Fruit fly (Drosophila melanogaster): ENCODE data around the gene CG18088.

The CG18088 gene

dm6 chr2L:8982584-8983302, 15.4 kb downstream of the CG18088 start (continued):
- TF ChIP-seq grn (GFP tag; optimal IDR thresholded peaks at IDR 0.05): peak; percentile 84
- TF ChIP-seq CG2712 (tag; optimal IDR thresholded peaks at IDR 0.05): peak; percentile 9
- no peak for TF ChIP-seq CG30431 (GFP tag; optimal IDR thresholded peaks at IDR 0.05)
- no peak for TF ChIP-seq fu2 (GFP tag; optimal IDR thresholded peaks at IDR 0.05)
- TF ChIP-seq CG31224 (GFP tag; IDR thresholded peaks at IDR 0.05): no peak
- peak; percentile 47; the same call in 1 of the 2 replicates for TF ChIP-seq CG7372 (GFP tag; IDR thresholded peaks at IDR 0.05)
- no peak for TF ChIP-seq cato (GFP tag; optimal IDR thresholded peaks at IDR 0.05; ENCODE audit: borderline replicate concordance)
- peak; percentile 3 for TF ChIP-seq abd-A (tag; optimal IDR thresholded peaks at IDR 0.05)
- no peak for TF ChIP-seq Adf1 (GFP tag; IDR thresholded peaks at IDR 0.05)
- TF ChIP-seq CG3407 (GFP tag; optimal IDR thresholded peaks at IDR 0.05): no peak
- no peak for TF ChIP-seq Dp (GFP tag; optimal IDR thresholded peaks at IDR 0.05)
- no peak for TF ChIP-seq shn (GFP tag; optimal IDR thresholded peaks at IDR 0.05)
- no peak for TF ChIP-seq trem (tag; optimal IDR thresholded peaks at IDR 0.05)
- TF ChIP-seq Hsf (GFP tag; optimal IDR thresholded peaks at IDR 0.05): peak; percentile 38
- no peak for TF ChIP-seq CG33557 (GFP tag; optimal IDR thresholded peaks at IDR 0.05)
- TF ChIP-seq da (GFP tag; optimal IDR thresholded peaks at IDR 0.05): no peak
- peak; percentile 41 for TF ChIP-seq fd96Cb (tag; optimal IDR thresholded peaks at IDR 0.05)
- no peak for TF ChIP-seq CG18476 (GFP tag; optimal IDR thresholded peaks at IDR 0.05)
- peak; percentile 71 for TF ChIP-seq CG7839 (tag; optimal IDR thresholded peaks at IDR 0.05)
- no peak for TF ChIP-seq CG16779 (GFP tag; IDR thresholded peaks at IDR 0.05)
- peak; percentile 14 for TF ChIP-seq pho (GFP tag; optimal IDR thresholded peaks at IDR 0.05)
- no peak for TF ChIP-seq CG32772 (GFP tag; IDR thresholded peaks at IDR 0.05)
- peak; percentile 6 for TF ChIP-seq CG4820 (GFP tag; optimal IDR thresholded peaks at IDR 0.05)
- no peak for TF ChIP-seq NK7.1 (GFP tag; optimal IDR thresholded peaks at IDR 0.05)
- TF ChIP-seq tgo (GFP tag; IDR thresholded peaks at IDR 0.05): peak; percentile 42; the same call in 1 of the 3 replicates
- TF ChIP-seq C15 (GFP tag; IDR thresholded peaks at IDR 0.05): no peak
- no peak for TF ChIP-seq CG10959 (GFP tag; IDR thresholded peaks at IDR 0.05)
- TF ChIP-seq HLH4C (GFP tag; IDR thresholded peaks at IDR 0.05; ENCODE audit: partially characterized antibody): no peak
- TF ChIP-seq CG14965 (GFP tag; optimal IDR thresholded peaks at IDR 0.05; ENCODE audit: borderline replicate concordance): no peak
- no peak for TF ChIP-seq CG9609 (GFP tag; optimal IDR thresholded peaks at IDR 0.05)
- no peak; the same call in 1 of the 2 replicates for TF ChIP-seq gsb (GFP tag; IDR thresholded peaks at IDR 0.05)
- no peak for TF ChIP-seq bbx (GFP tag; IDR thresholded peaks at IDR 0.05; ENCODE audit: partially characterized antibody)
- no peak for TF ChIP-seq knrl (GFP tag; IDR thresholded peaks at IDR 0.05; ENCODE audit: partially characterized antibody)
- no peak for TF ChIP-seq CG9876 (GFP tag; optimal IDR thresholded peaks at IDR 0.05)
- TF ChIP-seq nerfin-2 (GFP tag; IDR thresholded peaks at IDR 0.05; ENCODE audit: partially characterized antibody): no peak
- TF ChIP-seq HmgZ (tag; optimal IDR thresholded peaks at IDR 0.05): peak; percentile 8
- TF ChIP-seq sug (tag; optimal IDR thresholded peaks at IDR 0.05): no peak
- peak; percentile 40 for TF ChIP-seq CG12299 (tag; optimal IDR thresholded peaks at IDR 0.05)
- no peak for TF ChIP-seq MTF-1 (GFP tag; optimal IDR thresholded peaks at IDR 0.05; ENCODE audit: borderline replicate concordance)
- TF ChIP-seq Usf (GFP tag; optimal IDR thresholded peaks at IDR 0.05): no peak
- TF ChIP-seq CG42726 (GFP tag; IDR thresholded peaks at IDR 0.05; ENCODE audit: partially characterized antibody): no peak
- no peak for TF ChIP-seq CG13123 (GFP tag; optimal IDR thresholded peaks at IDR 0.05)
- TF ChIP-seq Spps (tag; optimal IDR thresholded peaks at IDR 0.05): no peak
- no peak for TF ChIP-seq CG11085 (GFP tag; IDR thresholded peaks at IDR 0.05)
- peak; percentile 6 for TF ChIP-seq CHES-1-like (GFP tag; optimal IDR thresholded peaks at IDR 0.05)
- TF ChIP-seq CG17802 (tag; optimal IDR thresholded peaks at IDR 0.05): no peak
- TF ChIP-seq lilli (GFP tag; optimal IDR thresholded peaks at IDR 0.05): peak; percentile 59
- no peak for TF ChIP-seq CG2116 (GFP tag; optimal IDR thresholded peaks at IDR 0.05)
- no peak for TF ChIP-seq BEAF-32 (GFP tag; optimal IDR thresholded peaks at IDR 0.05)
- TF ChIP-seq CG5953 (GFP tag; IDR thresholded peaks at IDR 0.05): no peak

All from whole organism, embryonic.